Fruit fly (Drosophila melanogaster) whole organism, wandering third instar larva: ENCODE measurements around the gene CG17300.

Source experiments
- CG9705 ChIP-seq: fragments of 200-800 bp; sonication (Bioruptor generic); optimal IDR thresholded peaks from 2 replicates; lab custom pipeline; 2018; ENCODE audit warnings: missing biosample characterization, mild to moderate bottlenecking, missing genetic modification characterization
- CrebA ChIP-seq: fragments of 200-800 bp; sonication (Bioruptor generic); optimal IDR thresholded peaks from 2 replicates; lab custom pipeline; 2016; ENCODE audit warnings: missing biosample characterization, mild to moderate bottlenecking, missing genetic modification characterization, borderline replicate concordance
- Dfd ChIP-seq: fragments of >200 bp; optimal IDR thresholded peaks from 2 replicates; lab custom pipeline; 2017; ENCODE audit warnings: missing biosample characterization, missing genetic modification characterization
- Dif ChIP-seq: fragments of 200-275, 200-300 bp; sonication (Bioruptor generic); optimal IDR thresholded peaks from 2 replicates; lab custom pipeline; 2018; ENCODE audit warnings: missing biosample characterization, missing genetic modification characterization; ENCODE audit not compliant: partially characterized antibody
- GATAd ChIP-seq: sonication (Bioruptor generic); optimal IDR thresholded peaks from 2 replicates; lab custom pipeline; 2016; ENCODE audit warnings: missing biosample characterization, missing genetic modification characterization
- HLH106 ChIP-seq: fragments of 200-800 bp; optimal IDR thresholded peaks from 3 replicates; lab custom pipeline; 2019; ENCODE audit warnings: missing biosample characterization, mild to moderate bottlenecking, missing genetic modification characterization, moderate library complexity
- Hr78 ChIP-seq: fragments of >200 bp; optimal IDR thresholded peaks from 2 replicates; lab custom pipeline; 2017; ENCODE audit warnings: missing biosample characterization, missing genetic modification characterization
- Hr83 ChIP-seq: fragments of 200-300 bp; sonication (Bioruptor generic); optimal IDR thresholded peaks from 2 replicates; lab custom pipeline; 2016; ENCODE audit warnings: missing biosample characterization, mild to moderate bottlenecking, missing genetic modification characterization, moderate library complexity; ENCODE audit not compliant: poor library complexity, severe bottlenecking
- Jra ChIP-seq: sonication (Bioruptor generic); optimal IDR thresholded peaks from 2 replicates; lab custom pipeline; 2016; ENCODE audit warnings: missing biosample characterization, missing genetic modification characterization
- Mio ChIP-seq: sonication (Bioruptor generic); optimal IDR thresholded peaks from 2 replicates; lab custom pipeline; 2016; ENCODE audit warnings: missing biosample characterization, missing genetic modification characterization
- Myc ChIP-seq: fragments of >200 bp; optimal IDR thresholded peaks from 2 replicates; lab custom pipeline; 2017
- N ChIP-seq: fragments of >200 bp; optimal IDR thresholded peaks from 2 replicates; lab custom pipeline; 2018; ENCODE audit warnings: missing biosample characterization, missing external identifiers, missing genetic modification characterization
- OdsH ChIP-seq: fragments of 200-800 bp; sonication (Bioruptor generic); optimal IDR thresholded peaks from 2 replicates; lab custom pipeline; 2016; ENCODE audit warnings: missing biosample characterization, mild to moderate bottlenecking, missing genetic modification characterization
- Rel ChIP-seq, 2 experiments: fragments of 200-800 bp; sonication (Bioruptor generic) in 1 of 2; optimal IDR thresholded peaks; 2 replicates in 1 of 2; 3 replicates in 1 of 2; lab custom pipeline; 2016 to 2019; ENCODE audit warnings: mild to moderate bottlenecking in 2 of 2, missing biosample characterization in 2 of 2, missing genetic modification characterization in 2 of 2, moderate library complexity in 1 of 2
- Sp1 ChIP-seq: fragments of 200-800 bp; sonication (Bioruptor generic); optimal IDR thresholded peaks from 3 replicates; lab custom pipeline; 2019; ENCODE audit warnings: missing biosample characterization, mild to moderate bottlenecking, missing genetic modification characterization, moderate library complexity
- Vsx2 ChIP-seq: fragments of 200-300, 225-300 bp; sonication (Bioruptor generic); optimal IDR thresholded peaks from 2 replicates; lab custom pipeline; 2018; ENCODE audit warnings: missing biosample characterization, missing genetic modification characterization; ENCODE audit not compliant: partially characterized antibody
- br ChIP-seq: fragments of 200-800 bp; sonication (Bioruptor generic); optimal IDR thresholded peaks from 2 replicates; lab custom pipeline; 2016; ENCODE audit warnings: missing biosample characterization, missing genetic modification characterization
- brk ChIP-seq: fragments of 200-800 bp; sonication (Bioruptor generic); optimal IDR thresholded peaks from 2 replicates; lab custom pipeline; 2016; ENCODE audit warnings: missing biosample characterization, mild to moderate bottlenecking, missing genetic modification characterization
- dl ChIP-seq, 2 experiments: fragments of 175-275, 200-275 bp in 1 of 2; fragments of 200-275 bp in 1 of 2; sonication (Bioruptor generic); optimal IDR thresholded peaks; lab custom pipeline; 2018; ENCODE audit warnings: mild to moderate bottlenecking in 2 of 2, missing biosample characterization in 2 of 2, missing genetic modification characterization in 2 of 2, moderate library complexity in 2 of 2; ENCODE audit not compliant: partially characterized antibody in 2 of 2, insufficient read depth in 1 of 2
- dmrt93B ChIP-seq: fragments of 200-800 bp; sonication (Bioruptor generic); optimal IDR thresholded peaks from 2 replicates; lab custom pipeline; 2018; ENCODE audit warnings: missing biosample characterization, mild to moderate bottlenecking, missing genetic modification characterization
- dsf ChIP-seq: sonication (Bioruptor generic); optimal IDR thresholded peaks from 2 replicates; lab custom pipeline; 2016; ENCODE audit warnings: missing biosample characterization, missing genetic modification characterization, borderline replicate concordance
- ey ChIP-seq: fragments of 200-800 bp; sonication (Bioruptor generic); optimal IDR thresholded peaks from 2 replicates; lab custom pipeline; 2016; ENCODE audit warnings: missing biosample characterization, missing genetic modification characterization
- foxo ChIP-seq, 2 experiments: fragments of 200-800 bp; sonication (Bioruptor generic); optimal IDR thresholded peaks; 2 replicates in 1 of 2; 3 replicates in 1 of 2; lab custom pipeline; 2016 to 2017; ENCODE audit warnings: missing biosample characterization in 2 of 2, missing genetic modification characterization in 2 of 2
- fru ChIP-seq: fragments of 200-800 bp; sonication (Bioruptor generic); optimal IDR thresholded peaks from 3 replicates; lab custom pipeline; 2016; ENCODE audit warnings: missing biosample characterization, mild to moderate bottlenecking, missing genetic modification characterization
- h ChIP-seq: fragments of 200-800 bp; sonication (Bioruptor generic); optimal IDR thresholded peaks from 3 replicates; lab custom pipeline; 2016; ENCODE audit warnings: missing biosample characterization, mild to moderate bottlenecking, missing genetic modification characterization
- jim ChIP-seq: fragments of 175-275, 200-325 bp; sonication (Bioruptor generic); optimal IDR thresholded peaks from 2 replicates; lab custom pipeline; 2016; ENCODE audit warnings: missing biosample characterization, mild to moderate bottlenecking, missing genetic modification characterization
- lola ChIP-seq: fragments of >200 bp; optimal IDR thresholded peaks from 2 replicates; lab custom pipeline; 2017; ENCODE audit warnings: missing biosample characterization, missing genetic modification characterization
- psq ChIP-seq: fragments of 200-800 bp; sonication (Bioruptor generic); optimal IDR thresholded peaks from 3 replicates; lab custom pipeline; 2017; ENCODE audit warnings: missing biosample characterization, mild to moderate bottlenecking, missing genetic modification characterization, moderate library complexity
- rgr ChIP-seq: fragments of 200-800 bp; sonication (Bioruptor generic); optimal IDR thresholded peaks from 3 replicates; lab custom pipeline; 2016; ENCODE audit warnings: missing biosample characterization, mild to moderate bottlenecking, missing genetic modification characterization
- sage ChIP-seq: fragments of 200-800 bp; sonication (Bioruptor generic); optimal IDR thresholded peaks from 2 replicates; lab custom pipeline; 2016; ENCODE audit warnings: missing biosample characterization, mild to moderate bottlenecking, missing genetic modification characterization
- sv ChIP-seq: fragments of 200-800 bp; sonication (Bioruptor generic); optimal IDR thresholded peaks from 3 replicates; lab custom pipeline; 2016; ENCODE audit warnings: missing biosample characterization, missing genetic modification characterization
- tai ChIP-seq: sonication (Bioruptor generic); optimal IDR thresholded peaks from 2 replicates; lab custom pipeline; 2016; ENCODE audit warnings: missing biosample characterization, missing genetic modification characterization
- usp ChIP-seq: fragments of >200 bp; optimal IDR thresholded peaks from 2 replicates; lab custom pipeline; 2017; ENCODE audit warnings: missing biosample characterization, missing genetic modification characterization
- woc ChIP-seq: sonication (Bioruptor generic); optimal IDR thresholded peaks from 2 replicates; lab custom pipeline; 2016; ENCODE audit warnings: missing biosample characterization, mild to moderate bottlenecking, missing genetic modification characterization

CG17300 gene

dm6 chr3L:13105863-13106262 is 18.8 kb upstream of the CG17300 start:
- TF ChIP-seq h (GFP tag; lab: Kevin White, UChicago) (no peak), psq (no peak), Hr83 (GFP tag; lab: Kevin White, UChicago) (no peak), GATAd (no peak), Jra (GFP tag; lab: Kevin White, UChicago) (no peak), dsf (GFP tag; lab: Kevin White, UChicago) (no peak), Mio (no peak), foxo (GFP tag; optimal IDR thresholded peaks at IDR 0.05; lab: Kevin White, UChicago) (no peak), woc (GFP tag; lab: Kevin White, UChicago) (no peak), Myc (lab: Kevin White, UChicago) (no peak)

- TF ChIP-seq Dif (peak; percentile 13), usp (GFP tag; lab: Kevin White, UChicago) (no peak), fru (no peak)
Measured at dm6 chr3L:13100438-13100837, 13.3 kb upstream of the CG17300 start.

dm6 chr3L:13099151-13099550 is 12.1 kb upstream of the CG17300 start:
- TF ChIP-seq GATAd (no peak), dl (GFP tag; optimal IDR thresholded peaks at IDR 0.05; lab: Kevin White, UChicago; ENCODE audit: insufficient read depth in 1 of 2, partially characterized antibody in 2 of 2) (no peak), Rel (GFP tag; optimal IDR thresholded peaks at IDR 0.05; lab: Kevin White, UChicago) (no peak), Rel (tag; optimal IDR thresholded peaks at IDR 0.05; lab: Kevin White, UChicago) (no peak), br (GFP tag; lab: Kevin White, UChicago) (no peak), Sp1 (GFP tag; lab: Kevin White, UChicago) (no peak), woc (GFP tag; lab: Kevin White, UChicago) (no peak), fru (no peak), OdsH (GFP tag; lab: Kevin White, UChicago) (no peak), sv (no peak), Myc (lab: Kevin White, UChicago) (no peak), Vsx2 (no peak), HLH106 (no peak), jim (GFP tag; lab: Kevin White, UChicago) (no peak), Dif (no peak), lola (GFP tag; lab: Kevin White, UChicago) (no peak), ey (GFP tag; lab: Kevin White, UChicago) (no peak), sage (GFP tag; lab: Kevin White, UChicago) (no peak)
- TF ChIP-seq, all 38 proteins: peak for 0

- TF ChIP-seq usp (GFP tag; lab: Kevin White, UChicago), result no peak
- TF ChIP-seq sv, result no peak
- TF ChIP-seq CG9705 (GFP tag; lab: Kevin White, UChicago), result no peak
- TF ChIP-seq Sp1 (GFP tag; lab: Kevin White, UChicago), result no peak
- TF ChIP-seq Dfd, result no peak
- TF ChIP-seq dsf (GFP tag; lab: Kevin White, UChicago), result no peak
- TF ChIP-seq rgr, result no peak
- TF ChIP-seq Mio, result no peak
- no peak for TF ChIP-seq dl (GFP tag; optimal IDR thresholded peaks at IDR 0.05; lab: Kevin White, UChicago; ENCODE audit: insufficient read depth in 1 of 2, partially characterized antibody in 2 of 2)
Measured at dm6 chr3L:13089869-13090268, 2.8 kb upstream of the CG17300 start, which contains the start of gene CG11251. CG11251 (minus strand) TSS chr3L:13089969.

- TF ChIP-seq foxo (GFP tag; optimal IDR thresholded peaks at IDR 0.05; lab: Kevin White, UChicago), result no peak
- TF ChIP-seq Mio, result no peak
- no peak for TF ChIP-seq dmrt93B
- TF ChIP-seq HLH106, result no peak
- no peak for TF ChIP-seq psq
- TF ChIP-seq Dfd, result no peak
- no peak for TF ChIP-seq tai (GFP tag; lab: Kevin White, UChicago)
- no peak for TF ChIP-seq Rel (GFP tag; optimal IDR thresholded peaks at IDR 0.05; lab: Kevin White, UChicago)
- no peak for TF ChIP-seq Rel (tag; optimal IDR thresholded peaks at IDR 0.05; lab: Kevin White, UChicago)
- no peak for TF ChIP-seq lola (GFP tag; lab: Kevin White, UChicago)
- TF ChIP-seq Dif, result no peak
- no peak for TF ChIP-seq Hr78 (GFP tag; lab: Kevin White, UChicago)
- no peak for TF ChIP-seq Vsx2
- TF ChIP-seq N (GFP tag; lab: Kevin White, UChicago), result no peak
- no peak for TF ChIP-seq rgr
- no peak for TF ChIP-seq brk (GFP tag; lab: Kevin White, UChicago)
- no peak for TF ChIP-seq GATAd
- TF ChIP-seq sv, result no peak
- no peak for TF ChIP-seq woc (GFP tag; lab: Kevin White, UChicago)
- TF ChIP-seq CrebA (GFP tag; lab: Kevin White, UChicago), result no peak
Measured at dm6 chr3L:13084477-13084876, 2.6 kb downstream of the CG17300 start.
